Fruit fly (Drosophila melanogaster): ENCODE measurements around the gene BI-1.

BI-1 gene

dm6 chr3L:8308891-8309352, at the start of gene BI-1:
Gene BI-1, minus strand, starts transcription at chr3L:8308941.
- TF ChIP-seq Snoo (tag; optimal IDR thresholded peaks at IDR 0.05) (peak; percentile 62), CG17806 (tag; optimal IDR thresholded peaks at IDR 0.05) (peak; percentile 33), CG13204 (GFP tag; optimal IDR thresholded peaks at IDR 0.05) (no peak), Ets98B (GFP tag; IDR thresholded peaks at IDR 0.05) (no peak), CG9948 (tag; optimal IDR thresholded peaks at IDR 0.05) (peak; percentile 43), CG15710 (tag; optimal IDR thresholded peaks at IDR 0.05) (peak; percentile 69), CG34367 (tag; optimal IDR thresholded peaks at IDR 0.05) (peak; percentile 21)

dm6 chr3L:8358138-8358537, 49.4 kb upstream of the BI-1 start:
- TF ChIP-seq CG17806 (tag; optimal IDR thresholded peaks at IDR 0.05) (peak; percentile 53), rn (GFP tag; IDR thresholded peaks at IDR 0.05) (no peak), CG9948 (tag; optimal IDR thresholded peaks at IDR 0.05) (no peak), CG34367 (tag; optimal IDR thresholded peaks at IDR 0.05) (peak; percentile 43), CG8159 (tag; optimal IDR thresholded peaks at IDR 0.05) (peak; percentile 73), Snoo (tag; optimal IDR thresholded peaks at IDR 0.05) (peak; percentile 55), CG10348 (GFP tag; IDR thresholded peaks at IDR 0.05) (no peak)

- no peak for TF ChIP-seq CG32121 (GFP tag; IDR thresholded peaks at IDR 0.05)
- no peak for TF ChIP-seq CG34367 (tag; optimal IDR thresholded peaks at IDR 0.05)
- no peak for TF ChIP-seq Ets98B (GFP tag; IDR thresholded peaks at IDR 0.05)
- no peak for TF ChIP-seq CG8301 (tag; optimal IDR thresholded peaks at IDR 0.05)
- TF ChIP-seq CG9948 (tag; optimal IDR thresholded peaks at IDR 0.05), result no peak
These were observed 47.5 kb upstream of the BI-1 start, which contains the start of gene Culd for dm6 chr3L:8356196-8356595. Gene Culd, minus strand, starts transcription at chr3L:8356296.

- TF ChIP-seq gl (tag; optimal IDR thresholded peaks at IDR 0.05) (no peak), Ets98B (GFP tag; IDR thresholded peaks at IDR 0.05) (no peak), Pif1B (GFP tag; optimal IDR thresholded peaks at IDR 0.05) (no peak), CG34367 (tag; optimal IDR thresholded peaks at IDR 0.05) (no peak), CG10348 (GFP tag; IDR thresholded peaks at IDR 0.05) (no peak), EcR (GFP tag; optimal IDR thresholded peaks at IDR 0.05) (no peak), Pif1A (GFP tag; optimal IDR thresholded peaks at IDR 0.05) (no peak), CG32121 (GFP tag; IDR thresholded peaks at IDR 0.05) (no peak), CG4496 (GFP tag; IDR thresholded peaks at IDR 0.05) (no peak), Snoo (tag; optimal IDR thresholded peaks at IDR 0.05) (no peak), CG14655 (GFP tag; optimal IDR thresholded peaks at IDR 0.05) (no peak), CG8159 (tag; optimal IDR thresholded peaks at IDR 0.05) (no peak), fd96Ca (GFP tag; IDR thresholded peaks at IDR 0.05) (no peak)
These were observed 38.6 kb upstream of the BI-1 start for dm6 chr3L:8347346-8347745.

- no peak for TF ChIP-seq CG12605 (GFP tag; IDR thresholded peaks at IDR 0.05)
- TF ChIP-seq Snoo (tag; optimal IDR thresholded peaks at IDR 0.05), result peak; percentile 76
- TF ChIP-seq CG34367 (tag; optimal IDR thresholded peaks at IDR 0.05), result peak; percentile 56
- no peak for TF ChIP-seq CG8301 (tag; optimal IDR thresholded peaks at IDR 0.05)
- 0 out of 2 replicates have a peak, but pooled peaks have one; percentile 11 for TF ChIP-seq rn (GFP tag; IDR thresholded peaks at IDR 0.05)
- no peak for TF ChIP-seq Pif1A (GFP tag; optimal IDR thresholded peaks at IDR 0.05)
- TF ChIP-seq CG10348 (GFP tag; IDR thresholded peaks at IDR 0.05), result no peak
- no peak for TF ChIP-seq gl (tag; optimal IDR thresholded peaks at IDR 0.05)
- no peak for TF ChIP-seq D1 (tag; optimal IDR thresholded peaks at IDR 0.05)
- TF ChIP-seq CG4496 (GFP tag; IDR thresholded peaks at IDR 0.05), result peak; percentile 52; the same call in 1 of the 3 replicates
- peak; percentile 80 for TF ChIP-seq CG8159 (tag; optimal IDR thresholded peaks at IDR 0.05)
- TF ChIP-seq Pif1B (GFP tag; optimal IDR thresholded peaks at IDR 0.05), result no peak
- TF ChIP-seq EcR (GFP tag; optimal IDR thresholded peaks at IDR 0.05), result peak; percentile 85
- TF ChIP-seq Ets98B (GFP tag; IDR thresholded peaks at IDR 0.05), result peak; percentile 49
- TF ChIP-seq fd96Ca (GFP tag; IDR thresholded peaks at IDR 0.05), result no peak; the same call in 1 of the 3 replicates
- TF ChIP-seq CG17806 (tag; optimal IDR thresholded peaks at IDR 0.05), result peak; percentile 63
- TF ChIP-seq CG14655 (GFP tag; optimal IDR thresholded peaks at IDR 0.05), result no peak
- no peak for TF ChIP-seq CG32121 (GFP tag; IDR thresholded peaks at IDR 0.05)
- TF ChIP-seq CG15710 (tag; optimal IDR thresholded peaks at IDR 0.05), result peak; percentile 80
- peak; percentile 64 for TF ChIP-seq CG9948 (tag; optimal IDR thresholded peaks at IDR 0.05)
These were observed 37.6 kb upstream of the BI-1 start, which contains the start of the genes CG7182 and GAPcenA for dm6 chr3L:8346100-8346980. Gene CG7182, minus strand, starts transcription at chr3L:8346382. Gene GAPcenA, plus strand, starts transcription at chr3L:8346561.

- TF ChIP-seq fd96Ca (GFP tag; IDR thresholded peaks at IDR 0.05) (no peak), CG15710 (tag; optimal IDR thresholded peaks at IDR 0.05) (no peak), CG14655 (GFP tag; optimal IDR thresholded peaks at IDR 0.05) (no peak), CG8301 (tag; optimal IDR thresholded peaks at IDR 0.05) (no peak), CG34367 (tag; optimal IDR thresholded peaks at IDR 0.05) (no peak), Snoo (tag; optimal IDR thresholded peaks at IDR 0.05) (no peak), CG32121 (GFP tag; IDR thresholded peaks at IDR 0.05) (no peak)
These were observed 36.4 kb upstream of the BI-1 start for dm6 chr3L:8345182-8345581.

Data from whole organism, pupa.